Worm (Caenorhabditis elegans) whole organism, L2 larva: ENCODE data around the gene F40H3.2.

ENCODE experiments used
- C34F6.9 ChIP-seq: fragments of 150-350 bp; optimal IDR thresholded peaks from 2 replicates; lab custom pipeline; 2014; ENCODE audit warnings: missing biosample characterization, missing genetic modification characterization
- F13H6.1 ChIP-seq: sonication (generic microtip); optimal IDR thresholded peaks from 2 replicates; lab custom pipeline; 2016; ENCODE audit warnings: missing genetic modification characterization, missing compliant biosample characterization
- R02D3.7 ChIP-seq: fragments of 150-350 bp; optimal IDR thresholded peaks from 2 replicates; lab custom pipeline; 2014; ENCODE audit warnings: missing biosample characterization, missing genetic modification characterization
- Y55F3AM.14 ChIP-seq: fragments of 200-800 bp; sonication (Bioruptor generic); optimal IDR thresholded peaks from 2 replicates; lab custom pipeline; 2018; ENCODE audit warnings: mild to moderate bottlenecking, missing genetic modification characterization, missing compliant biosample characterization
- aly-2 ChIP-seq: fragments of 150-350 bp; optimal IDR thresholded peaks from 2 replicates; lab custom pipeline; 2014; ENCODE audit warnings: missing biosample characterization, missing genetic modification characterization
- ceh-16 ChIP-seq: fragments of 150-350 bp; optimal IDR thresholded peaks from 2 replicates; lab custom pipeline; 2014; ENCODE audit warnings: missing biosample characterization, missing genetic modification characterization
- ceh-82 ChIP-seq: fragments of 150-350 bp; optimal IDR thresholded peaks from 2 replicates; lab custom pipeline; 2014; ENCODE audit warnings: missing biosample characterization, missing genetic modification characterization
- crh-2 ChIP-seq: sonication (generic microtip); optimal IDR thresholded peaks from 2 replicates; lab custom pipeline; 2017; ENCODE audit warnings: missing biosample characterization, missing genetic modification characterization
- egl-27 ChIP-seq: sonication (generic microtip); optimal IDR thresholded peaks from 3 replicates; lab custom pipeline; 2017; ENCODE audit warnings: missing biosample characterization, missing genetic modification reagents, missing genetic modification characterization
- elt-1 ChIP-seq: fragments of 150-350 bp; optimal IDR thresholded peaks from 2 replicates; lab custom pipeline; 2014; ENCODE audit warnings: missing biosample characterization, missing genetic modification characterization
- elt-3 ChIP-seq: sonication (generic microtip); optimal IDR thresholded peaks from 2 replicates; lab custom pipeline; 2017; ENCODE audit warnings: missing biosample characterization, missing genetic modification characterization
- fos-1 ChIP-seq: fragments of 150-350 bp; optimal IDR thresholded peaks from 2 replicates; lab custom pipeline; 2014; ENCODE audit warnings: missing biosample characterization, missing genetic modification characterization
- lin-11 ChIP-seq: fragments of 150-350 bp; sonication (generic microtip); optimal IDR thresholded peaks from 2 replicates; lab custom pipeline; 2014; ENCODE audit warnings: missing biosample characterization, missing genetic modification characterization, inconsistent platforms, mixed read lengths
- lin-13 ChIP-seq: fragments of 150-350 bp; optimal IDR thresholded peaks from 2 replicates; lab custom pipeline; 2014; ENCODE audit warnings: missing biosample characterization, missing genetic modification reagents, missing genetic modification characterization
- lin-39 ChIP-seq: fragments of 150-350 bp; optimal IDR thresholded peaks from 2 replicates; lab custom pipeline; 2014; ENCODE audit warnings: missing biosample characterization, missing genetic modification reagents, missing genetic modification characterization
- lsy-2 ChIP-seq, 2 experiments: fragments of 150-350 bp in 1 of 2; sonication (generic microtip) in 1 of 2; optimal IDR thresholded peaks; 2 replicates each; lab custom pipeline; 2014 to 2017; ENCODE audit warnings: missing biosample characterization in 2 of 2, missing genetic modification characterization in 2 of 2
- mbf-1 ChIP-seq: sonication (generic microtip); optimal IDR thresholded peaks from 2 replicates; lab custom pipeline; 2017; ENCODE audit warnings: missing biosample characterization, missing genetic modification characterization
- mdl-1 ChIP-seq, 2 experiments: fragments of 150-350 bp in 1 of 2; sonication (generic microtip) in 1 of 2; optimal IDR thresholded peaks; 2 replicates each; lab custom pipeline; 2017; ENCODE audit warnings: missing biosample characterization in 2 of 2, missing genetic modification characterization in 2 of 2
- nhr-10 ChIP-seq: sonication (generic microtip); optimal IDR thresholded peaks from 2 replicates; lab custom pipeline; 2017; ENCODE audit warnings: missing biosample characterization, missing genetic modification characterization
- nhr-11 ChIP-seq: fragments of 150-350 bp; optimal IDR thresholded peaks from 2 replicates; lab custom pipeline; 2014; ENCODE audit warnings: missing biosample characterization, missing genetic modification characterization
- nhr-21 ChIP-seq: fragments of 150-350 bp; optimal IDR thresholded peaks from 2 replicates; lab custom pipeline; 2014; ENCODE audit warnings: missing biosample characterization, missing genetic modification characterization
- nhr-23 ChIP-seq: fragments of 150-350 bp; optimal IDR thresholded peaks from 2 replicates; lab custom pipeline; 2014; ENCODE audit warnings: missing biosample characterization, missing genetic modification reagents, missing genetic modification characterization
- nhr-237 ChIP-seq: fragments of 150-350 bp; optimal IDR thresholded peaks from 2 replicates; lab custom pipeline; 2014; ENCODE audit warnings: missing biosample characterization, missing genetic modification characterization
- nhr-6 ChIP-seq: fragments of 150-350 bp; optimal IDR thresholded peaks from 2 replicates; lab custom pipeline; 2014; ENCODE audit warnings: missing biosample characterization, missing genetic modification characterization
- nhr-77 ChIP-seq: fragments of 150-350 bp; optimal IDR thresholded peaks from 2 replicates; lab custom pipeline; 2014; ENCODE audit warnings: missing biosample characterization, missing genetic modification characterization
- peb-1 ChIP-seq: fragments of 150-350 bp; optimal IDR thresholded peaks from 2 replicates; lab custom pipeline; 2014; ENCODE audit warnings: missing biosample characterization, missing genetic modification characterization
- sem-4 ChIP-seq: fragments of 150-350 bp; optimal IDR thresholded peaks from 2 replicates; lab custom pipeline; 2014; ENCODE audit warnings: missing biosample characterization, missing genetic modification reagents, missing genetic modification characterization
- skn-1 ChIP-seq: sonication (generic microtip); optimal IDR thresholded peaks from 2 replicates; lab custom pipeline; 2017; ENCODE audit warnings: missing biosample characterization, missing genetic modification characterization
- sma-3 ChIP-seq: sonication (generic microtip); optimal IDR thresholded peaks from 2 replicates; lab custom pipeline; 2016; ENCODE audit warnings: missing genetic modification reagents, missing genetic modification characterization, missing compliant biosample characterization
- sma-9 ChIP-seq, 2 experiments: fragments of 150-350 bp in 1 of 2; sonication (generic microtip) in 1 of 2; optimal IDR thresholded peaks; 2 replicates each; lab custom pipeline; 2014 to 2016; ENCODE audit warnings: missing genetic modification characterization in 2 of 2, mild to moderate bottlenecking in 1 of 2, missing biosample characterization in 1 of 2, missing compliant biosample characterization in 1 of 2, missing genetic modification reagents in 1 of 2, moderate library complexity in 1 of 2
- snpc-4 ChIP-seq: fragments of 150-350 bp; optimal IDR thresholded peaks from 2 replicates; lab custom pipeline; 2014; ENCODE audit warnings: missing biosample characterization, missing genetic modification characterization
- unc-39 ChIP-seq: fragments of 150-350 bp; optimal IDR thresholded peaks from 2 replicates; lab custom pipeline; 2014; ENCODE audit warnings: missing biosample characterization, missing genetic modification characterization
- unc-55 ChIP-seq: fragments of 150-350 bp; sonication (generic microtip); optimal IDR thresholded peaks from 3 replicates; lab custom pipeline; 2014; ENCODE audit warnings: missing biosample characterization, missing genetic modification reagents, missing genetic modification characterization
- unc-62 ChIP-seq: fragments of 150-350 bp; optimal IDR thresholded peaks from 2 replicates; lab custom pipeline; 2014; ENCODE audit warnings: missing biosample characterization, missing genetic modification reagents, missing genetic modification characterization
- zag-1 ChIP-seq: fragments of 150-350 bp; optimal IDR thresholded peaks from 2 replicates; lab custom pipeline; 2014; ENCODE audit warnings: missing biosample characterization, missing genetic modification characterization
- ztf-1 ChIP-seq: fragments of 200-800 bp; sonication (Bioruptor generic); conservative IDR thresholded peaks from 2 replicates; pipeline ENCODE4 v1.3.6; 2022; ENCODE audit warnings: missing genetic modification characterization, missing compliant biosample characterization
- ztf-11 ChIP-seq: sonication (generic microtip); optimal IDR thresholded peaks from 2 replicates; lab custom pipeline; 2017; ENCODE audit warnings: missing biosample characterization, missing genetic modification characterization
- ztf-4 ChIP-seq: fragments of 150-350 bp; optimal IDR thresholded peaks from 2 replicates; lab custom pipeline; 2014; ENCODE audit warnings: missing biosample characterization, missing genetic modification characterization

F40H3.2 gene

DNA sequence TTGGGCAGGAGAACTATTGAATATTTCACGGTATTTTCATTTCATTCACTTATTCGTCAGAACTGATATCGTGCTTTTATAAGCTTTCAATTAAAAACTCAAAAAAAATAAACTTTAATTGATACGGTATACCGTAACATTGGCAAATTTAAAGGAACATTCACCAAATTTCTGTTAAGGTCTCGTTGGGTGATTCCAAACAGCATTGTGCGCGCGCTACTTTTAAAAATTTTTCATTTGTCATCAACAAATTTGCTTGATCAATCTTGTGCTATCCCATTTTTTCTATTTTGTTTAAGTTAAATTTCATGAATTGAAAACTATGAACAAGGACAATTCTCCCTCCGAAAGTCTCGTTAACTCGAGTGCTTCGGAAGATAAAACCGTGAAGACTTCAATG lies 25.0 kb downstream of the F40H3.2 start, which contains the start of gene szy-4:
Gene szy-4, plus strand, starts transcription at position 229 of the 400 bp plus-strand sequence.
- TF ChIP-seq egl-27 (tag; lab: Kevin White, UChicago) (no peak), mbf-1 (tag; lab: Kevin White, UChicago) (no peak), sma-3 (GFP tag; lab: Kevin White, UChicago) (no peak), crh-2 (tag; lab: Kevin White, UChicago) (no peak), nhr-77 (tag; lab: Kevin White, UChicago) (no peak), peb-1 (tag; lab: Kevin White, UChicago) (no peak), lin-39 (tag; lab: Kevin White, UChicago) (no peak), fos-1 (tag; lab: Kevin White, UChicago) (no peak), nhr-6 (tag; lab: Kevin White, UChicago) (no peak), snpc-4 (tag; lab: Kevin White, UChicago) (no peak)

ce11 chrII:6199010-6199409 lies 25.6 kb downstream of the F40H3.2 start:
- no peak for TF ChIP-seq crh-2 (tag; lab: Kevin White, UChicago)
- no peak for TF ChIP-seq elt-1 (tag; lab: Kevin White, UChicago)
- no peak for TF ChIP-seq F13H6.1
- TF ChIP-seq fos-1 (tag; lab: Kevin White, UChicago): no peak
- no peak for TF ChIP-seq lin-39 (tag; lab: Kevin White, UChicago)
- no peak for TF ChIP-seq mbf-1 (tag; lab: Kevin White, UChicago)
- no peak for TF ChIP-seq unc-55
- TF ChIP-seq, all 48 proteins: peak for 0

- TF ChIP-seq R02D3.7 (tag; lab: Kevin White, UChicago): no peak
- TF ChIP-seq ceh-82: no peak
- TF ChIP-seq aly-2 (tag; lab: Kevin White, UChicago): no peak
- TF ChIP-seq nhr-11: no peak
- no peak for TF ChIP-seq Y55F3AM.14
- no peak for TF ChIP-seq zag-1
- no peak for TF ChIP-seq snpc-4 (tag; lab: Kevin White, UChicago)
- no peak for TF ChIP-seq nhr-6 (tag; lab: Kevin White, UChicago)
- no peak for TF ChIP-seq sma-9 (GFP tag; optimal IDR thresholded peaks at IDR 0.05; lab: Kevin White, UChicago)
- TF ChIP-seq sma-9 (tag; optimal IDR thresholded peaks at IDR 0.05; lab: Kevin White, UChicago): no peak
Observed at ce11 chrII:6202910-6203309, 29.5 kb downstream of the F40H3.2 start, which contains the start of gene C30B5.17. C30B5.17 (minus strand) TSS chrII:6203010.

ce11 chrII:6207252-6207651 lies 33.8 kb downstream of the F40H3.2 start:
- TF ChIP-seq C34F6.9 (no peak), peb-1 (tag; lab: Kevin White, UChicago) (no peak), nhr-77 (tag; lab: Kevin White, UChicago) (no peak), aly-2 (tag; lab: Kevin White, UChicago) (no peak), nhr-10 (tag; lab: Kevin White, UChicago) (no peak), elt-3 (tag; lab: Kevin White, UChicago) (no peak), unc-62 (GFP tag; lab: Kevin White, UChicago) (no peak), ztf-1 (GFP tag; lab: Robert Waterston, UW) (no peak), Y55F3AM.14 (no peak), egl-27 (tag; lab: Kevin White, UChicago) (no peak)
- TF ChIP-seq, all 48 proteins: peak for 0

ce11 chrII:6208116-6208515 lies 34.7 kb downstream of the F40H3.2 start, which contains the start of gene daf-37:
daf-37 (minus strand) TSS chrII:6208216.
- no peak for TF ChIP-seq mdl-1 (tag; optimal IDR thresholded peaks at IDR 0.05; lab: Kevin White, UChicago)
- no peak for TF ChIP-seq nhr-237 (tag; lab: Kevin White, UChicago)
- no peak for TF ChIP-seq ztf-1 (GFP tag; lab: Robert Waterston, UW)
- no peak for TF ChIP-seq mbf-1 (tag; lab: Kevin White, UChicago)
- no peak for TF ChIP-seq sma-9 (GFP tag; optimal IDR thresholded peaks at IDR 0.05; lab: Kevin White, UChicago)
- TF ChIP-seq sma-9 (tag; optimal IDR thresholded peaks at IDR 0.05; lab: Kevin White, UChicago): no peak
- TF ChIP-seq ceh-16 (tag; lab: Kevin White, UChicago): no peak
- TF ChIP-seq ztf-4 (tag; lab: Kevin White, UChicago): no peak
- no peak for TF ChIP-seq C34F6.9

DNA sequence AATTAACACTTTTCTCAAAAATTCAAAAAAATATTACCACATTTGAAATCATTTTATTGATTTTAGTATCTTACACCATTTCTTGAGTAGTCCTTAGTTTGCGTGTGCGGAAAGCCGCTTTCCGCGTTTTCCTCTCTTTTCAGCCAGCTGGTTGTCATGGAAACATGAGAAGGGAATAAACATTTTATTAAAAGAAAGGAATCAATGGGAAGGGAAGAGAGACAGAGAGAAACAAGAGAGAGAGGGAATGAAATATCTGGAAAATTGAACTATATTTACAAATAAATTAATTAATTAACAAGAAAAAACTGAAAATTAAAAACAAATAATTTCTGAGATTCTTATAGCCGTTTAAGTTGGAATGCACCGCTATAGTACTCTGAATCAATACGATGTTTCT lies 45.9 kb downstream of the F40H3.2 start, which contains the start of gene mks-2:
Gene mks-2, minus strand, starts transcription at position 101 of the 400 bp plus-strand sequence.
- no peak for TF ChIP-seq nhr-23
- TF ChIP-seq sem-4 (tag; lab: Kevin White, UChicago): no peak
- TF ChIP-seq lin-11 (tag; lab: Kevin White, UChicago): no peak
- no peak for TF ChIP-seq Y55F3AM.14
- TF ChIP-seq unc-39: no peak
- TF ChIP-seq nhr-21: no peak
- no peak for TF ChIP-seq nhr-6 (tag; lab: Kevin White, UChicago)
- TF ChIP-seq ztf-11: no peak
- TF ChIP-seq ztf-4 (tag; lab: Kevin White, UChicago): no peak
- no peak for TF ChIP-seq aly-2 (tag; lab: Kevin White, UChicago)
- TF ChIP-seq nhr-77 (tag; lab: Kevin White, UChicago): no peak
- TF ChIP-seq ceh-82: no peak
- TF ChIP-seq lin-13: no peak
- no peak for TF ChIP-seq ztf-1 (GFP tag; lab: Robert Waterston, UW)
- no peak for TF ChIP-seq ceh-16 (tag; lab: Kevin White, UChicago)
- no peak for TF ChIP-seq skn-1 (tag; lab: Kevin White, UChicago)
- no peak for TF ChIP-seq lsy-2 (tag; optimal IDR thresholded peaks at IDR 0.05; lab: Kevin White, UChicago)
- TF ChIP-seq, all 48 proteins: peak for 0
